Worm (Caenorhabditis elegans): ENCODE results near the gene glr-1.

- TF ChIP-seq ztf-4 (tag; optimal IDR thresholded peaks at IDR 0.05) (no peak), R02D3.7 (tag; optimal IDR thresholded peaks at IDR 0.05) (no peak), elt-1 (tag; optimal IDR thresholded peaks at IDR 0.05) (no peak), nfya-1 (tag; optimal IDR thresholded peaks at IDR 0.05; ENCODE audit: insufficient read depth) (no peak), ztf-11 (tag; optimal IDR thresholded peaks at IDR 0.05) (no peak), elt-3 (tag; optimal IDR thresholded peaks at IDR 0.05) (no peak), zag-1 (tag; optimal IDR thresholded peaks at IDR 0.05) (no peak), pha-4 (tag; optimal IDR thresholded peaks at IDR 0.05) (no peak), skn-1 (tag; optimal IDR thresholded peaks at IDR 0.05) (no peak), nhr-237 (tag; optimal IDR thresholded peaks at IDR 0.05) (no peak)
These were observed 24.1 kb downstream of the glr-1 start for ce11 chrIII:8564372-8564771.
